Worm (Caenorhabditis elegans): ENCODE results near the gene B0336.12.

DNA sequence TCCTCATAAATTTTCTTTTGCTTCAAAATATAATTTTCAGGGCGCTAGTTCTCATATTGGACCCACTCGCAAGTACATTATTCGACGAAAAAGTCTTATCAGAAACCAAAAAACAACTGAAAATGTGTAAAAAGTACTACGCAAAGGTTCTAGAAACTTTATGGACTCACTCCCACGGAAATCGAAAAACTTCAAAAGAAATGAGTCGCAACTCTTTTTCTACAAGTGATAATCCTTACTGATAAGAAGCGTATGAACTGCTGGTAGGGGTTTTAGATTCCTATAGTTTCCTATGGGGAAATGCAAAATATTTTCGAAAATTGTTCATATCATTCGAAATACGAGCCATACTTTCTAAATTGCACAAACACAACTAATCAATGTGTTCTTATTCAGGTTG lies 34.6 kb upstream of the B0336.12 start, which contains the start of gene B0244.5:
- TF ChIP-seq mdl-1 (tag; optimal IDR thresholded peaks at IDR 0.05) (no peak), nhr-237 (tag; optimal IDR thresholded peaks at IDR 0.05) (no peak), unc-55 (GFP tag; optimal IDR thresholded peaks at IDR 0.05) (no peak), ztf-11 (tag; optimal IDR thresholded peaks at IDR 0.05) (no peak), ztf-4 (tag; optimal IDR thresholded peaks at IDR 0.05) (no peak), nhr-12 (tag; optimal IDR thresholded peaks at IDR 0.05) (no peak), nhr-21 (tag; optimal IDR thresholded peaks at IDR 0.05) (no peak), unc-39 (tag; optimal IDR thresholded peaks at IDR 0.05) (no peak), lsy-2 (tag; optimal IDR thresholded peaks at IDR 0.05) (no peak)

All from whole organism, L2 larva.